Worm (Caenorhabditis elegans) whole organism, young adult: Measurements from ENCODE around the gene R05G9.1.

Experiments used
- B0336.3 ChIP-seq: fragments of 200-800 bp; sonication (Bioruptor generic); IDR thresholded peaks from 2 replicates; pipeline ENCODE4 v1.3.6; 2022; ENCODE audit warnings: missing genetic modification characterization, missing compliant biosample characterization
- F52B5.7 ChIP-seq: sonication (generic microtip); optimal IDR thresholded peaks from 2 replicates; lab custom pipeline; 2016; ENCODE audit warnings: mild to moderate bottlenecking, missing genetic modification characterization, missing compliant biosample characterization
- atf-7 ChIP-seq: sonication (generic microtip); optimal IDR thresholded peaks from 2 replicates; lab custom pipeline; 2017; ENCODE audit warnings: mild to moderate bottlenecking, missing genetic modification characterization, missing compliant biosample characterization
- cebp-2 ChIP-seq: fragments of 200-800 bp; sonication (Bioruptor generic); IDR thresholded peaks from 2 replicates; pipeline ENCODE4 v1.3.6; 2022; ENCODE audit warnings: missing genetic modification characterization, missing compliant biosample characterization
- dpl-1 ChIP-seq: fragments of 150-350 bp; optimal IDR thresholded peaks from 2 replicates; lab custom pipeline; 2014; ENCODE audit warnings: missing biosample characterization, missing genetic modification reagents, missing genetic modification characterization
- egrh-3 ChIP-seq: fragments of 200-800 bp; sonication (Bioruptor generic); IDR thresholded peaks from 2 replicates; pipeline ENCODE4 v1.3.6; 2022; ENCODE audit warnings: missing genetic modification reagents, missing genetic modification characterization, missing compliant biosample characterization
- ekl-4 ChIP-seq: fragments of 200-800 bp; sonication (Bioruptor generic); IDR thresholded peaks from 2 replicates; pipeline ENCODE4 v1.3.6; 2022; ENCODE audit warnings: missing genetic modification reagents, missing genetic modification characterization, missing compliant biosample characterization
- ets-4 ChIP-seq: fragments of 200-800 bp; sonication (Bioruptor generic); optimal IDR thresholded peaks from 2 replicates; lab custom pipeline; 2018; ENCODE audit warnings: mild to moderate bottlenecking, missing genetic modification characterization, missing compliant biosample characterization
- madf-3 ChIP-seq: fragments of 200-800 bp; sonication (Bioruptor generic); IDR thresholded peaks from 2 replicates; pipeline ENCODE4 v1.3.6; 2022; ENCODE audit warnings: missing genetic modification reagents, missing genetic modification characterization, missing compliant biosample characterization
- nfya-1 ChIP-seq: sonication (generic microtip); optimal IDR thresholded peaks from 2 replicates; lab custom pipeline; 2017; ENCODE audit warnings: antibody characterized with exemption, missing compliant biosample characterization, missing genetic modification characterization, borderline replicate concordance; ENCODE audit not compliant: insufficient read depth
- nhr-179 ChIP-seq: sonication (generic microtip); optimal IDR thresholded peaks from 2 replicates; lab custom pipeline; 2016; ENCODE audit warnings: mild to moderate bottlenecking, missing genetic modification characterization, missing compliant biosample characterization
- pbrm-1 ChIP-seq: fragments of 200-800 bp; sonication (Bioruptor generic); IDR thresholded peaks from 2 replicates; pipeline ENCODE4 v1.3.6; 2022; ENCODE audit warnings: missing genetic modification reagents, missing genetic modification characterization, missing compliant biosample characterization
- pha-4 ChIP-seq: fragments of 150-350 bp; sonication (generic microtip); optimal IDR thresholded peaks from 2 replicates; lab custom pipeline; 2014; ENCODE audit warnings: missing biosample characterization, missing genetic modification reagents, missing genetic modification characterization
- snpc-1.1 ChIP-seq: sonication (generic microtip); optimal IDR thresholded peaks from 2 replicates; lab custom pipeline; 2017; ENCODE audit warnings: missing genetic modification characterization, mild to moderate bottlenecking, missing compliant biosample characterization, antibody characterized with exemption, moderate library complexity, missing genotype, missing genetic modification reagents; ENCODE audit not compliant: insufficient read depth

ce11 chrII:6482102-6482501 lies 20.9 kb upstream of the R05G9.1 start, which contains the start of gene del-10:
- TF ChIP-seq pbrm-1 (GFP tag; lab: Robert Waterston, UW) (no peak), ekl-4 (no peak), madf-3 (GFP tag; lab: Robert Waterston, UW) (no peak), nfya-1 (no peak), nhr-179 (no peak), egrh-3 (GFP tag; lab: Robert Waterston, UW) (no peak), ets-4 (no peak), dpl-1 (no peak), cebp-2 (GFP tag; lab: Robert Waterston, UW) (no peak), snpc-1.1 (tag; lab: Kevin White, UChicago) (no peak), F52B5.7 (no peak), B0336.3 (GFP tag; lab: Robert Waterston, UW) (no peak), atf-7 (tag; lab: Kevin White, UChicago) (no peak), pha-4 (tag; lab: Kevin White, UChicago) (no peak)
